Worm (Caenorhabditis elegans) whole organism, L4/young adult: ENCODE data around the gene col-68.

Experiments used
- W03F9.2 ChIP-seq: fragments of 150-350 bp; optimal IDR thresholded peaks from 2 replicates; lab custom pipeline; 2014; ENCODE audit warnings: missing biosample characterization, missing genetic modification characterization
- dao-5 ChIP-seq: sonication (generic microtip); optimal IDR thresholded peaks from 2 replicates; lab custom pipeline; 2016; ENCODE audit warnings: missing genotype, missing genetic modification characterization, moderate library complexity, missing compliant biosample characterization
- him-1 ChIP-seq: sonication (generic microtip); optimal IDR thresholded peaks from 2 replicates; lab custom pipeline; 2016; ENCODE audit warnings: missing genotype, missing genetic modification reagents, missing genetic modification characterization, missing compliant biosample characterization

Gene col-68

DNA sequence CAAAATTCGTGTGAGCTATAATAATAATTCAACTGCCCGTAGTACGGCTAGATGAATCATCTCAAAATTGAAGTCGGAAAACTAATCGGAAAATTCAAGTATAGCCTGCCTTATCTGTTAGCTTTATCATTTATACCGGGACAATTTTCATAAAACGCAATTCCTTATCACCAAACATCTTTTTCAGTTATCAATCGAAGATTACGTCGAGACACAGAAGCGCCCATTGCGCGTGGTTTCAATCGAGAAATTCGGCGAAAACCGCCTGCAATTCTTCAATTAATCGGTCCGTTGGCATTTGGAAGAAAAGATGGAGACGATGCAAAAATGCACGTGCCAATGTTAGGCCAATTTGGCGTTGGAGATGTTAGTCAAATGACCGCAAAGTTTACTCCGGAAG lies 7.9 kb downstream of the col-68 start:
- TF ChIP-seq dao-5 (tag; lab: Kevin White, UChicago) (no peak), W03F9.2 (tag; lab: Kevin White, UChicago) (no peak), him-1 (tag; lab: Kevin White, UChicago) (no peak)

DNA sequence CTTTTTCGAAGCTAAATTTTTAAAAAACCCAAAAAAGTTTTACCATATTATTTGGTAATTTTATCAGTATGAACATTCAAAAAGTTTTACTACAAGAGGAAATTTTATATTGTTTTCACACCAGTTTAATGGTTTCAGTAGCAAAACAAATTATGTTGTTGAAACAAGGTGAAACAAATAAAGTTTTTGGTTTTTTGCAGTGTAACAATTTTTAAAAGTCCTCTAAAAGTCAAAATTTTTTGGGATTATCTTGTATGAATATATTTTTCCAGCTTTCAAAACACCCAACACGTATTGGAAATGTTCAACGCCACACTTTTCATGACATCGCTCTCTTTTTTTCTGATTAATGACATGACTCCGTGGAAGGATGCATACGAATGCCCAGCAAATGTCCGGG lies 12.6 kb downstream of the col-68 start, which contains the start of gene srt-54:
srt-54 (plus strand) TSS at position 301 of the 400 bp plus-strand sequence.
- TF ChIP-seq him-1 (tag; lab: Kevin White, UChicago) (no peak), W03F9.2 (tag; lab: Kevin White, UChicago) (no peak), dao-5 (tag; lab: Kevin White, UChicago) (no peak)

DNA sequence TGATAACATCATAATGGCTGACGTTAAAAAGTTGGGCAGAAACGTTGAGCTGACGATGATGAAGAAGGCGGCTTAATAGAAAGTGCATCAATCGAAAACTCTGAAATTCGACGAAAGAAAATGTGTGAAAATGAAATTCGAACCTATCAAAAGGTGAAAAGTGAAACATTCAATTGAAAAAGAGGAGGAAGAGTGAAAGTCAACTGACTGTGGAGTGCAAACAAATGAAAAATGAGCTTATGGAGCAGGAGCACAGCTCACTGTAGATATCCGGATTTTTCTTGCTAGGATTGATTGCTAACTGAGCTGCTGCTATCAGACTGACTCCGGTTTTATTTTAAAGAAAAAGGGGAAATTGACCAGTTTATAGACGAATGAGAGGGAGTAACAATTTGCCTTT lies 16.8 kb downstream of the col-68 start, which contains the start of gene K10B4.3:
K10B4.3 (minus strand) TSS at position 101 of the 400 bp plus-strand sequence.
- no peak for TF ChIP-seq him-1 (tag; lab: Kevin White, UChicago)
- no peak for TF ChIP-seq W03F9.2 (tag; lab: Kevin White, UChicago)
- TF ChIP-seq dao-5 (tag; lab: Kevin White, UChicago) = no peak

DNA sequence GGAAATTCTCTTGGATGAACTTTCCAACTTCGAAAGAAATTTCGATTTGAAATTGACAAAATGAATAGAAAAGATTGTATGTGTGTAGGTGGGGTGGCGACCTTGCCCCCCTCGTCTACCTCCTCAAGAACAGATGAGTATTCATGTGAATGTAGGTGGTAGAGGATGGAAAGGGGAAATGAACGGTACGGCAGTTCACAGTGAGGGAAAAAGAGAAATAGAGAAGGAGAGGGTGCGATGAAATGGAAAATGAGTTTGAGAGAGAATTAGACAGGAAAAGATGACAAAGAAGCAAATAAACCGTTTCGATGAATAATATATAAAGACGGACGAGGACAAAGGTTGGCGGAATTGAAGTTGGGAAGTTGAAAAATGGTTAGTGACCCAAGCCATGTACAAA lies 17.7 kb downstream of the col-68 start:
- no peak for TF ChIP-seq dao-5 (tag; lab: Kevin White, UChicago)

DNA sequence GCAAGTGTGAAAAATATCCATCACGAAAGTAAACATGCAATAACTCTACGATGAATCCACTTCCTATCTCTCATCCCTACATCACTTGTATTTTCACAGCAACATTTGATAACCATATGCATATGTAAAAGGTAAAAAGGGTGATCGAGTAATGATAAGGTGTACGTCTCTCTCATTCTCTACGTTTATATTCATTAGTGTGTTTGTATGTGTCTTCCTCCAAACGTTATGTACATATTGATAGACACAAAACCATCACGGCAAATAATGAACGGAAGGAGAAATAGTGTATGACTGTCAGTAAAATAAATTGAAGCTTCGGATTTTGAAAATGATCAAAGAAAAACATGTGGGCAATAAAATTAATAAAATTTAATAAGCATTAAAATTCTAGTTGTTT lies 18.2 kb downstream of the col-68 start:
- TF ChIP-seq W03F9.2 (tag; lab: Kevin White, UChicago) (no peak), him-1 (tag; lab: Kevin White, UChicago) (no peak), dao-5 (tag; lab: Kevin White, UChicago) (no peak)

DNA sequence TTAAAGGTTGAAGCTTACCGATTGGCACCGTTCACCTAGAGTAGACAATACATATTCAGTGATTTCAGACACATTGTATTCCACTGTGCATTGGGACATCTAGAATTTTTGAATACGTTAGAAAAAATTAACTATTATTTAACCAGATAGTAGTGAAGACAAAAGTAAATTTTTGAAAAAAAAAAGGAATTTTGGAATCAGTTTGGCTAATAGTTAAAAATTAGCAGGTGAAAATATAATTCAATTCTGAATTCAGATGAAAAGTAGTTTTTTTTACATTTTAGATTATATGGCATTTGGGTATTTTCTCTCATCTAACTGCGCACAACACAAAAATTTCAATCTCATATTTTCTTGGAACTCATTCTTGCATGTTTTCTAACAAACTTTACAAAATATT lies 20.6 kb downstream of the col-68 start, which contains the start of gene nmur-2:
nmur-2 (minus strand) TSS at position 101 of the 400 bp plus-strand sequence.
- TF ChIP-seq him-1 (tag; lab: Kevin White, UChicago) (no peak), W03F9.2 (tag; lab: Kevin White, UChicago) (no peak), dao-5 (tag; lab: Kevin White, UChicago) (no peak)

DNA sequence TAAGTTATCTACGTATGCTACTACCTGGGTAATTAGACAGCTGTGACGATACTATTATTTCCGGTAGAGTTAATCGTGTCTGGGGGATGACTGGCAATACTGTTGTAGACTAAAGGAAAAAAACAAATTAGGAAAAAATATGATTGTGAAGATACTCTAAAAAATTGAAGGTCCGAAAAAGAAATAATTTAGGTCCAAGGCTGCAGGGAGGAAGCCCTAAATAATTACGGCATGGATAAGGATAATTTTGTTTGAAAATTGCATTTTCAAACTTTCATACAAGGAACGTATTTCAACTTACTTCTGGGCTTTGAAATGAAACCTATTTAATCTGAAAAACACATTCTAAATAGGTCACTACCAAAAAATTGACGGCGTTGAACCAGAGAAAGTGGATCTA lies 24.6 kb downstream of the col-68 start, which contains the start of gene srd-3:
srd-3 (minus strand) TSS at position 101 of the 400 bp plus-strand sequence.
- no peak for TF ChIP-seq him-1 (tag; lab: Kevin White, UChicago)
- TF ChIP-seq W03F9.2 (tag; lab: Kevin White, UChicago) = no peak
- no peak for TF ChIP-seq dao-5 (tag; lab: Kevin White, UChicago)

DNA sequence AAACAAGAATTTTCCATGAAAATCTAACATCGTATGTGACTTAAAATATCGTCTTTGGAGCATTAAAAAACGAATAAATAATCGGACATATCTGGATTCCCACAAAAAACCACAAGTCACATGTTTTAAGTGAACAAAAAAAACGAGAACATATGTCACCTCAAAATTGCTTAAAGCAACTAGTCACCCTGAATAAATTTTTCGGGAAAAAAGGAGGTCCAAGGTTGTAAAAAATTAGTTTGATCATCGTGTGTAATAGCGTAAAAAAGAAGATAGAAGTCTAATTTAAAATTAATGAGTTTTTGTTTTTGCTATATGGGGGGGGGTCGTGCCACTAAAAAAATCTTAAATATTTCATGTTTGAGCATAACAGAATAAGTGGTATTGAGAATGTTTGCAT lies 25.4 kb downstream of the col-68 start:
- no peak for TF ChIP-seq him-1 (tag; lab: Kevin White, UChicago)
- no peak for TF ChIP-seq W03F9.2 (tag; lab: Kevin White, UChicago)
- TF ChIP-seq dao-5 (tag; lab: Kevin White, UChicago) = no peak

DNA sequence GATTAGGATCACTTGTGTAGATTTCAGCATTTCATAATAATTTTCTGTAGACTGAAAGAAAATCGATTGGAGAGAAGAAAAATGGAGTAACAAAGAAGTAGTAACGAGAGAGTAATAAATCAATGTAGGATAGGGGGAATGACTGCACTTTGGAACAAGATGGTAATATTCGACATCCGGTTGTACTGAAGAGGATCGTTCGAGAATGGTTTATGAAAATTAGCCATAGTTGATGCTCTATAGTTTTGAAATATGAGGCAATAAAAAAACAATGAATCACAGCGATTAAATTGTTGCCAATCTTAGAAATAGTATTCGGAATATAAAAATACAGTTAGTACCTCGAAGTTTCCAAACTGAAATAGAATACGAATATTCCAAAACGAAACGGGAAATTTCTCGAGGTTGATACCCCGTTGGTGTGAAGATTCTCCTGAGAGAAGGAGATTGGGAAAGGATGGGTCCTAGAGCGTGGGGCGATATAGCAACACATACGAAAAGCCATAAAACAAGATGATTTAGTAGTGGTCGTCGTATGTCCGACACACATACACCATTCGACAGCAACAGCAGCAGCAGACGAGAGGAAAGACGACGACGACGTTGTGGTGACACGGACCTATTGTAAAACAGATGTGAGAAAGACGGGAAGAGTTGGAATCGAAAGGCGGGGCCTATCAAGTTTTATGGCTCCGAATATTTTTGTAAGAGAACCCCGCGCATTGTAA lies 29.4 kb downstream of the col-68 start, which contains the start of gene cwn-1:
cwn-1 (minus strand) TSS at position 51 of the 728 bp plus-strand sequence.
- TF ChIP-seq W03F9.2 (tag; lab: Kevin White, UChicago) (no peak), dao-5 (tag; lab: Kevin White, UChicago) (no peak), him-1 (tag; lab: Kevin White, UChicago) (no peak)

DNA sequence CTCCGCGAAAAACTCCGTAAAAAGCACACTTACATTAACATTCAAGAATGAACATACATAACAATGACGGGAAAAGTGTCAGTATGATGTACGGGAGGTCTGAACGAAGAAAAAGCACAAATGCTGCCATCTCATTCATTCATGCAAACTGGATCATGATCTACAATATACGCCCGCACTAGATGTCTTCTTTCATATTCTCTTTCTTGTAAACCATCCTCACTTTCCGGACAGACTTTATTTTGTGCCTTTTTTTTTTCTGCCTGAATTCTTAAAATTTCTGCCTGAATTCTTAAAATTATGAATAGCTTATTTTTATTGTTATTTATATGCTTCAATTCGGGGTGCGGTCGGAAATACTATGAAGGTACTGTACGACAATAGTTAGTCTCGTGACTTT lies 30.8 kb downstream of the col-68 start, which contains the start of gene K10B4.1:
K10B4.1 (plus strand) TSS at position 301 of the 400 bp plus-strand sequence.
- TF ChIP-seq dao-5 (tag; lab: Kevin White, UChicago) (no peak), W03F9.2 (tag; lab: Kevin White, UChicago) (no peak), him-1 (tag; lab: Kevin White, UChicago) (no peak)

DNA sequence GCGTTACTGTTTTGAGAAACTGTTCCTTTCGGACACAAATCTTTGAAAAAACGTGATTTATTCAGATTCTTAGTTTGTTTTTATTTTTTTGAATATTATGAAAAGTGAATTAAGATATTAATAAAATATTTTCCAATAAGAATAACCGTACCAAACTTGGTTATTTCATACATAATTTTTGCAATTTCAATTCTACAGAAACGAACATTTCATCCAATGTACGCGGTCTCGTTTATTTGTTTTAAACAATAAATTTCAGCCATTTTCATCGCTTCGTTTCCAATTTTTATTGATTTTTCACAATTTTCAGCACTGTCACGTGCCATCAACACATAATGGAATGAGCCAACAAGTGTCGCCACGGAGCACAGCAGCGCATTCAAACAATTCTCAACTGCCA lies 42.6 kb downstream of the col-68 start, which contains the start of gene T25D3.4:
T25D3.4 (plus strand) TSS at position 301 of the 400 bp plus-strand sequence.
- no peak for TF ChIP-seq dao-5 (tag; lab: Kevin White, UChicago)
- TF ChIP-seq W03F9.2 (tag; lab: Kevin White, UChicago) = no peak
- no peak for TF ChIP-seq him-1 (tag; lab: Kevin White, UChicago)

DNA sequence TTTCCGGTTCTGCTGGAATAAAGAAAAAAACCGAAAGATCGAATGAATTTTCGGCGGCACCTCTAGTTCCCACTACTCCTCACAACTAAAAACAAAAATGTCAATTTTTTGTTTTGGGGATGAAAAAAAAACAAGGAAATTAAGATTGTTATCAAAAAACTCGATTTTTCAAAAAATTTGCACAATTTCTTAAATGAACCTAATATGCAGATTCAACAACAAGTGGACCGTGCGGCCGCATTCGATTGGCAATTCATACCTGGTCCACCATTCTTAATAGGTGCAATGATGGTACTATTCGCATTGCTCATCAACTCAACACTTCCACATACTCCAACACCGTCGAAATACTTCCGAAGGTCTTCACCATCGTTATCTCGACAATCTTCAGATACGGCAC lies 47.2 kb downstream of the col-68 start:
- TF ChIP-seq dao-5 (tag; lab: Kevin White, UChicago) (no peak), him-1 (tag; lab: Kevin White, UChicago) (no peak), W03F9.2 (tag; lab: Kevin White, UChicago) (no peak)

DNA sequence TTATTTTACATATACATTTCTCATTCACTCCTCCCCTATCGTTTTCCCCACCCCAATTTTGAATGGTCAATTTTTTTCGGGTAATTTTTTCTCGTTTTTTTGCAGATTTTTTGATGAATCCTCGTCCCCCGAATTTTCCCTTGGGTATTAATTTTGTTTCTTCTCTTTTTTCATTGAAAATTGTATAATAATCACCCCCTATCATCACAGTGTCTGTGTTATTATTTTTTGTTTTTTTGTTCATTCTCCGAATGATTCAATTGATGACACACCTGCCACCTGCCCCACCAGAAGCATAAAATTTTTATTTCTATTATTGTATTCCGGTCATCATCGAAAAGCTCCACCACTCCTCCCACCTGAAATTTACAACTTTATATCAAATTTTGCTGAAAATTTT lies 47.9 kb downstream of the col-68 start, which contains the start of gene T25D3.3:
T25D3.3 (plus strand) TSS at position 301 of the 400 bp plus-strand sequence.
- TF ChIP-seq him-1 (tag; lab: Kevin White, UChicago) = no peak
- no peak for TF ChIP-seq dao-5 (tag; lab: Kevin White, UChicago)
- no peak for TF ChIP-seq W03F9.2 (tag; lab: Kevin White, UChicago)
